Worm (Caenorhabditis elegans): ENCODE results near the gene set-13.
A peak's percentile ranks its signal among the peaks of the same experiment; 100 is the strongest.

set-13 gene

DNA sequence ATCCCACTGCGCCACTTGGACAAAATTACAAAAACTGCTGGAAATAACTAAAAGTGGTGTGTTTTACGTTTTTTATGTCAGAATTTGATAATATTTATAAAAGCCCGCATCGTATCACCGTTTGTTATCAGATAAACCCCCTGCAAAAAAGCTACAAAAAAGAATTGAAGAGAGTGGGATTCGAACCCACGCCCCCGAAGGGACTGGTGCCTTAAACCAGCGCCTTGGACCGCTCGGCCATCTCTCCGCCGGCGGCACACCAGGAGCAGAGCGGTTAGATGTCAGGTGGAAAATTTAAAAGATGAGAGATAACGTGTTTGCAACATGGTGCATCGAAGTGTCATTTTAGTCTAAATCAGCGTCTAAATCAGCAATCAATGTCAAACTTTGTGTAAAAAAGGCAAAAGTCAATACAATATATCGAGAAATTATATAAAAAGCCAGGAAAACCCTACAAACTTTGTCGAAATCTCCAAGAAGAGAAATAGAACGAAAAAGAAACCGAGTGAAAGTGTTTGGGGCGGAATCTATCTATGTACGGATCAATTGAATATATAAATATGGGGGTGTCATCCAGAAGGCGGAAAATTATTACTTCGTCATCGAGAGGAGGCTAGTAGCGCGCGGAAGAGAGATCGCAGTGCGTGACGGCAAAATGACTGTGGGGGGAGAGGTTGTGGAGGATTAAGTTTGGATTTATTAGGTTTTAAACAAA lies 44.8 kb downstream of the set-13 start (continued):
- TF ChIP-seq him-1 (tag; optimal IDR thresholded peaks at IDR 0.05) (peak; percentile 87), repo-1 (tag; optimal IDR thresholded peaks at IDR 0.05) (no peak), nhr-80 (tag; optimal IDR thresholded peaks at IDR 0.05) (peak; percentile 11), hmg-1.2 (GFP tag; IDR thresholded peaks at IDR 0.05) (peak; percentile 66), nhr-120 (GFP tag; IDR thresholded peaks at IDR 0.05) (no peak), ccch-3 (GFP tag; optimal IDR thresholded peaks at IDR 0.05) (no peak), hsf-1 (GFP tag; IDR thresholded peaks at IDR 0.05) (no peak), pha-4 (tag; optimal IDR thresholded peaks at IDR 0.05) (no peak), Y67H2A.10 (GFP tag; conservative IDR thresholded peaks at IDR 0.05) (no peak), fkh-3 (tag; optimal IDR thresholded peaks at IDR 0.05) (no peak), B0336.3 (GFP tag; IDR thresholded peaks at IDR 0.05) (peak; percentile 56; the same call in 1 of the 2 replicates), ekl-4 (GFP tag; IDR thresholded peaks at IDR 0.05) (no peak), pbrm-1 (GFP tag; IDR thresholded peaks at IDR 0.05) (peak; percentile 68), ztf-28 (GFP tag; IDR thresholded peaks at IDR 0.05) (no peak), rpc-1 (optimal IDR thresholded peaks at IDR 0.05) (peak; percentile 63), rpc-1 (tag; optimal IDR thresholded peaks at IDR 0.05) (peak; percentile 78), hlh-12 (tag; optimal IDR thresholded peaks at IDR 0.05) (no peak), ama-1 (optimal IDR thresholded peaks at IDR 0.05) (no peak), ama-1 (GFP tag; optimal IDR thresholded peaks at IDR 0.05) (peak in 1 of 2 experiments; percentile 7), mcd-1 (GFP tag; IDR thresholded peaks at IDR 0.05) (peak; percentile 57), B0019.2 (GFP tag; conservative IDR thresholded peaks at IDR 0.05) (no peak), nfyb-1 (GFP tag; IDR thresholded peaks at IDR 0.05) (peak; percentile 58; the same call in 1 of the 2 replicates), nhr-179 (tag; optimal IDR thresholded peaks at IDR 0.05) (no peak), hrde-1 (tag; optimal IDR thresholded peaks at IDR 0.05; ENCODE audit: borderline replicate concordance) (no peak), lin-54 (GFP tag; optimal IDR thresholded peaks at IDR 0.05) (peak; percentile 31), nhr-27 (tag; optimal IDR thresholded peaks at IDR 0.05) (no peak), sptf-2 (GFP tag; optimal IDR thresholded peaks at IDR 0.05) (no peak), tbp1 (GFP tag; optimal IDR thresholded peaks at IDR 0.05) (peak; percentile 90), ztf-3 (GFP tag; optimal IDR thresholded peaks at IDR 0.05) (peak; percentile 26), sdz-38 (tag; optimal IDR thresholded peaks at IDR 0.05) (no peak), unc-62 (GFP tag; optimal IDR thresholded peaks at IDR 0.05) (no peak), F22D6.2 (tag; optimal IDR thresholded peaks at IDR 0.05) (no peak), attf-3 (GFP tag; conservative IDR thresholded peaks at IDR 0.05) (no peak), lsy-27 (tag; optimal IDR thresholded peaks at IDR 0.05; ENCODE audit: borderline replicate concordance, insufficient read depth) (no peak), bed-2 (GFP tag; IDR thresholded peaks at IDR 0.05) (no peak), nfya-1 (tag; optimal IDR thresholded peaks at IDR 0.05; ENCODE audit: borderline replicate concordance, insufficient read depth) (no peak), madf-10 (tag; optimal IDR thresholded peaks at IDR 0.05) (peak; percentile 18), egl-18 (GFP tag; IDR thresholded peaks at IDR 0.05) (no peak), madf-6 (GFP tag; IDR thresholded peaks at IDR 0.05) (peak; percentile 59; the same call in 1 of the 2 replicates), F37B4.10 (GFP tag; IDR thresholded peaks at IDR 0.05) (no peak), Y56A3A.18 (GFP tag; IDR thresholded peaks at IDR 0.05) (0 out of 2 replicates have a peak, but pooled peaks have one; percentile 50), ceh-100 (GFP tag; IDR thresholded peaks at IDR 0.05) (no peak), egl-44 (GFP tag; IDR thresholded peaks at IDR 0.05) (peak; percentile 83; the same call in 1 of the 2 replicates), Y79H2A.3 (GFP tag; conservative IDR thresholded peaks at IDR 0.05) (no peak)
